Fruit fly (Drosophila melanogaster): Measurements from ENCODE around the gene cmpy.

The cmpy gene

dm6 chr3L:20711397-20711796, 7.6 kb downstream of the cmpy start:
- no peak for TF ChIP-seq CG2129 (GFP tag; IDR thresholded peaks at IDR 0.05; ENCODE audit: partially characterized antibody)
- TF ChIP-seq Doc3 (GFP tag; IDR thresholded peaks at IDR 0.05; ENCODE audit: partially characterized antibody): no peak
- TF ChIP-seq sug (tag; optimal IDR thresholded peaks at IDR 0.05): peak; percentile 66
- TF ChIP-seq CG12071 (GFP tag; optimal IDR thresholded peaks at IDR 0.05): no peak
- no peak for TF ChIP-seq Mrtf (GFP tag; IDR thresholded peaks at IDR 0.05)
- TF ChIP-seq CG10209 (GFP tag; optimal IDR thresholded peaks at IDR 0.05): peak; percentile 57
- no peak for TF ChIP-seq CG10321 (GFP tag; IDR thresholded peaks at IDR 0.05)
- TF ChIP-seq vnd (GFP tag; IDR thresholded peaks at IDR 0.05; ENCODE audit: partially characterized antibody): peak; percentile 16; the same call in 1 of the 3 replicates
- TF ChIP-seq sd (tag; optimal IDR thresholded peaks at IDR 0.05): no peak
- peak; percentile 49 for TF ChIP-seq Six4 (GFP tag; optimal IDR thresholded peaks at IDR 0.05)
- no peak for TF ChIP-seq cwo (GFP tag; optimal IDR thresholded peaks at IDR 0.05)
- peak; percentile 54 for TF ChIP-seq zen (tag; optimal IDR thresholded peaks at IDR 0.05)
- TF ChIP-seq CG7357 (GFP tag; IDR thresholded peaks at IDR 0.05): no peak
- TF ChIP-seq Lhr (GFP tag; optimal IDR thresholded peaks at IDR 0.05): peak; percentile 76
- TF ChIP-seq CG12942 (GFP tag; optimal IDR thresholded peaks at IDR 0.05): peak; percentile 14
- TF ChIP-seq Eip74EF (GFP tag; optimal IDR thresholded peaks at IDR 0.05): no peak
- TF ChIP-seq CG32767 (GFP tag; IDR thresholded peaks at IDR 0.05): no peak
- peak; percentile 49 for TF ChIP-seq CG2202 (tag; optimal IDR thresholded peaks at IDR 0.05)
- no peak for TF ChIP-seq CG34376 (GFP tag; optimal IDR thresholded peaks at IDR 0.05)
- no peak for TF ChIP-seq Doc2 (GFP tag; IDR thresholded peaks at IDR 0.05)
- TF ChIP-seq Hand (GFP tag; optimal IDR thresholded peaks at IDR 0.05): no peak
- TF ChIP-seq dysf (GFP tag; IDR thresholded peaks at IDR 0.05): peak; percentile 47; the same call in 2 of the 3 replicates
- peak; percentile 57 for TF ChIP-seq CG8944 (GFP tag; optimal IDR thresholded peaks at IDR 0.05)
- TF ChIP-seq inv (GFP tag; IDR thresholded peaks at IDR 0.05; ENCODE audit: partially characterized antibody): no peak; the same call in 1 of the 2 replicates
- no peak for TF ChIP-seq Adf1 (GFP tag; IDR thresholded peaks at IDR 0.05)
- no peak for TF ChIP-seq CG1832 (GFP tag; optimal IDR thresholded peaks at IDR 0.05)
- no peak for TF ChIP-seq luna (GFP tag; optimal IDR thresholded peaks at IDR 0.05)
- TF ChIP-seq insv (GFP tag; optimal IDR thresholded peaks at IDR 0.05): peak in 1 of 2 experiments; percentile 66
- peak; percentile 16 for TF ChIP-seq CG3163 (GFP tag; optimal IDR thresholded peaks at IDR 0.05)
- no peak for TF ChIP-seq Nf-YA (GFP tag; IDR thresholded peaks at IDR 0.05)
- TF ChIP-seq stwl (tag; optimal IDR thresholded peaks at IDR 0.05): peak; percentile 50
- TF ChIP-seq pita (GFP tag; optimal IDR thresholded peaks at IDR 0.05): peak; percentile 49
- peak; percentile 84 for TF ChIP-seq sob (GFP tag; IDR thresholded peaks at IDR 0.05)
- peak; percentile 48 for TF ChIP-seq Hr3 (GFP tag; optimal IDR thresholded peaks at IDR 0.05)
- peak; percentile 54; the same call in 1 of the 2 replicates for TF ChIP-seq NFAT (GFP tag; IDR thresholded peaks at IDR 0.05)
- TF ChIP-seq Awh (GFP tag; IDR thresholded peaks at IDR 0.05): no peak
- no peak for TF ChIP-seq Gug (GFP tag; IDR thresholded peaks at IDR 0.05)
- peak; percentile 65 for TF ChIP-seq chn (GFP tag; optimal IDR thresholded peaks at IDR 0.05)
- TF ChIP-seq CG17612 (GFP tag; IDR thresholded peaks at IDR 0.05): no peak
- peak; percentile 2 for TF ChIP-seq CG30431 (GFP tag; optimal IDR thresholded peaks at IDR 0.05)
- peak; percentile 6 for TF ChIP-seq CG18011 (GFP tag; optimal IDR thresholded peaks at IDR 0.05)
- no peak for TF ChIP-seq CG8359 (GFP tag; optimal IDR thresholded peaks at IDR 0.05; ENCODE audit: borderline replicate concordance)
- TF ChIP-seq fd96Cb (tag; optimal IDR thresholded peaks at IDR 0.05): peak; percentile 36
- TF ChIP-seq CG7372 (GFP tag; IDR thresholded peaks at IDR 0.05): 0 out of 2 replicates have a peak, but pooled peaks have one; percentile 44
- peak; percentile 51 for TF ChIP-seq Dad (GFP tag; optimal IDR thresholded peaks at IDR 0.05)
- no peak for TF ChIP-seq CG9215 (GFP tag; IDR thresholded peaks at IDR 0.05)
- peak; percentile 9 for TF ChIP-seq CrebB (tag; optimal IDR thresholded peaks at IDR 0.05)
- peak; percentile 46; the same call in 1 of the 2 replicates for TF ChIP-seq CG31441 (GFP tag; IDR thresholded peaks at IDR 0.05)
- no peak for TF ChIP-seq CG10147 (GFP tag; optimal IDR thresholded peaks at IDR 0.05)
- TF ChIP-seq CG34422 (GFP tag; IDR thresholded peaks at IDR 0.05): no peak
- no peak for TF ChIP-seq peb (GFP tag; IDR thresholded peaks at IDR 0.05)

Measured in whole organism, embryonic.